Fruit fly (Drosophila melanogaster) whole organism, embryonic: ENCODE results near the gene CG33791.

Experiments
- Adf1 ChIP-seq: fragments of 200-800 bp; sonication (Bioruptor generic); IDR thresholded peaks from 2 replicates; pipeline ENCODE4 v1.3.6; 2022; ENCODE audit warnings: missing biosample characterization, missing genetic modification characterization
- Bgb ChIP-seq: fragments of 200-800 bp; sonication (Bioruptor generic); IDR thresholded peaks from 2 replicates; pipeline ENCODE4 v1.3.6; 2022; ENCODE audit warnings: missing biosample characterization, missing genetic modification characterization; ENCODE audit not compliant: partially characterized antibody
- CG11247 ChIP-seq: fragments of 200-800 bp; sonication (Bioruptor generic); IDR thresholded peaks from 2 replicates; pipeline ENCODE4 v1.3.6; 2022; ENCODE audit warnings: missing biosample characterization, missing genetic modification characterization
- CG12391 ChIP-seq: fragments of 200-800 bp; sonication (Bioruptor generic); optimal IDR thresholded peaks from 3 replicates; lab custom pipeline; 2018; ENCODE audit warnings: missing biosample characterization, mild to moderate bottlenecking, missing genetic modification characterization, moderate library complexity
- CG13296 ChIP-seq: fragments of 200-800 bp; sonication (Bioruptor generic); optimal IDR thresholded peaks from 3 replicates; lab custom pipeline; 2018; ENCODE audit warnings: missing biosample characterization, mild to moderate bottlenecking, missing genetic modification characterization
- CG13424 ChIP-seq: fragments of 200-800 bp; sonication (Bioruptor generic); optimal IDR thresholded peaks from 2 replicates; lab custom pipeline; 2019; ENCODE audit warnings: missing biosample characterization, mild to moderate bottlenecking, missing genetic modification characterization, moderate library complexity
- CG13624 ChIP-seq: fragments of 200-800 bp; sonication (Bioruptor generic); optimal IDR thresholded peaks from 2 replicates; lab custom pipeline; 2016; ENCODE audit warnings: missing biosample characterization, missing genetic modification characterization
- CG13775 ChIP-seq: fragments of 200-800 bp; sonication (Bioruptor generic); optimal IDR thresholded peaks from 3 replicates; lab custom pipeline; 2017; ENCODE audit warnings: missing biosample characterization, mild to moderate bottlenecking, missing genetic modification characterization
- CG14014 ChIP-seq: fragments of 200-800 bp; sonication (Bioruptor generic); IDR thresholded peaks from 2 replicates; pipeline ENCODE4 v1.3.6; 2022; ENCODE audit warnings: missing biosample characterization, missing genetic modification characterization
- CG14050 ChIP-seq: fragments of 200-800 bp; sonication (Bioruptor generic); IDR thresholded peaks from 3 replicates; pipeline ENCODE4 v1.3.6; 2022; ENCODE audit warnings: missing biosample characterization, missing genetic modification characterization
- CG1602 ChIP-seq: fragments of 200-800 bp; sonication (Bioruptor generic); optimal IDR thresholded peaks from 3 replicates; lab custom pipeline; 2016; ENCODE audit warnings: missing biosample characterization, missing genetic modification characterization
- CG1603 ChIP-seq: fragments of 200-800 bp; sonication (Bioruptor generic); optimal IDR thresholded peaks from 2 replicates; lab custom pipeline; 2019; ENCODE audit warnings: missing biosample characterization, mild to moderate bottlenecking, missing genetic modification characterization, moderate library complexity
- CG17568 ChIP-seq: fragments of 200-800 bp; sonication (Bioruptor generic); optimal IDR thresholded peaks from 2 replicates; lab custom pipeline; 2018; ENCODE audit warnings: missing biosample characterization, mild to moderate bottlenecking, missing genetic modification characterization, moderate library complexity
- CG2199 ChIP-seq: fragments of 200-800 bp; sonication (Bioruptor generic); IDR thresholded peaks from 3 replicates; pipeline ENCODE4 v1.3.6; 2022; ENCODE audit warnings: missing biosample characterization, missing genetic modification characterization
- CG32767 ChIP-seq: fragments of 200-800 bp; sonication (Bioruptor generic); IDR thresholded peaks from 2 replicates; pipeline ENCODE4 v1.3.6; 2022; ENCODE audit warnings: missing biosample characterization, missing genetic modification characterization
- CG3281 ChIP-seq: fragments of 200-800 bp; sonication (Bioruptor generic); optimal IDR thresholded peaks from 3 replicates; lab custom pipeline; 2017; ENCODE audit warnings: missing biosample characterization, mild to moderate bottlenecking, missing genetic modification characterization
- CG34422 ChIP-seq: fragments of 200-800 bp; sonication (Bioruptor generic); IDR thresholded peaks from 3 replicates; pipeline ENCODE4 v1.3.6; 2022; ENCODE audit warnings: missing biosample characterization, missing genetic modification characterization
- CG5245 ChIP-seq: fragments of 200-800 bp; sonication (Bioruptor generic); optimal IDR thresholded peaks from 3 replicates; lab custom pipeline; 2016; ENCODE audit warnings: missing biosample characterization, missing genetic modification characterization
- CG6654 ChIP-seq: fragments of 200-800 bp; sonication (Bioruptor generic); optimal IDR thresholded peaks from 2 replicates; lab custom pipeline; 2017; ENCODE audit warnings: missing biosample characterization, mild to moderate bottlenecking, missing genetic modification characterization
- CG7357 ChIP-seq: fragments of 200-800 bp; sonication (Bioruptor generic); IDR thresholded peaks from 3 replicates; pipeline ENCODE4 v1.3.6; 2022; ENCODE audit warnings: missing biosample characterization, missing genetic modification characterization
- CrebB ChIP-seq: fragments of 200-800 bp; sonication (Bioruptor generic); optimal IDR thresholded peaks from 3 replicates; lab custom pipeline; 2018; ENCODE audit warnings: missing biosample characterization, mild to moderate bottlenecking, missing genetic modification characterization
- Dbx ChIP-seq: fragments of 200-800 bp; sonication (Bioruptor generic); IDR thresholded peaks from 3 replicates; pipeline ENCODE4 v1.3.6; 2022; ENCODE audit warnings: missing biosample characterization, missing genetic modification characterization
- Dip3 ChIP-seq: fragments of 200-800 bp; sonication (Bioruptor generic); optimal IDR thresholded peaks from 3 replicates; lab custom pipeline; 2016; ENCODE audit warnings: missing biosample characterization, missing genetic modification characterization
- Doc2 ChIP-seq: fragments of 200-800 bp; sonication (Bioruptor generic); IDR thresholded peaks from 2 replicates; pipeline ENCODE4 v1.3.6; 2022; ENCODE audit warnings: missing biosample characterization, missing genetic modification characterization
- E2f2 ChIP-seq: fragments of 200-800 bp; sonication (Bioruptor generic); IDR thresholded peaks from 2 replicates; pipeline ENCODE4 v1.3.6; 2022; ENCODE audit warnings: missing biosample characterization, missing genetic modification characterization
- Hr3 ChIP-seq: fragments of 200-800 bp; sonication (Bioruptor generic); optimal IDR thresholded peaks from 3 replicates; lab custom pipeline; 2016; ENCODE audit warnings: missing biosample characterization, missing genetic modification characterization
- Hr78 ChIP-seq, 2 experiments: fragments of 200-800 bp in 1 of 2; fragments of >200 bp in 1 of 2; sonication (Bioruptor generic) in 1 of 2; optimal IDR thresholded peaks; 2 replicates each; lab custom pipeline; 2017 to 2019; ENCODE audit warnings: missing biosample characterization in 2 of 2, missing genetic modification characterization in 2 of 2, mild to moderate bottlenecking in 1 of 2, moderate library complexity in 1 of 2
- Mes4 ChIP-seq: fragments of 200-800 bp; sonication (Bioruptor generic); optimal IDR thresholded peaks from 2 replicates; lab custom pipeline; 2016; ENCODE audit warnings: missing biosample characterization, missing genetic modification characterization
- Mrtf ChIP-seq: fragments of 200-800 bp; sonication (Bioruptor generic); IDR thresholded peaks from 3 replicates; pipeline ENCODE4 v1.3.6; 2022; ENCODE audit warnings: missing biosample characterization, missing genetic modification characterization
- Optix ChIP-seq: fragments of 200-800 bp; sonication (Bioruptor generic); IDR thresholded peaks from 3 replicates; pipeline ENCODE4 v1.3.6; 2022; ENCODE audit warnings: missing biosample characterization, missing genetic modification characterization
- Sox102F ChIP-seq: fragments of 200-800 bp; sonication (Bioruptor generic); optimal IDR thresholded peaks from 2 replicates; lab custom pipeline; 2018; ENCODE audit warnings: missing biosample characterization, mild to moderate bottlenecking, missing genetic modification characterization, moderate library complexity
- amos ChIP-seq: fragments of 200-800 bp; sonication (Bioruptor generic); IDR thresholded peaks from 2 replicates; pipeline ENCODE4 v1.3.6; 2022; ENCODE audit warnings: missing biosample characterization, missing genetic modification characterization; ENCODE audit not compliant: partially characterized antibody
- az2 ChIP-seq: fragments of 200-800 bp; sonication (Bioruptor generic); optimal IDR thresholded peaks from 3 replicates; lab custom pipeline; 2016; ENCODE audit warnings: missing biosample characterization, missing genetic modification characterization
- bsh ChIP-seq, 2 experiments: fragments of 200-800 bp; sonication (Bioruptor generic); optimal IDR thresholded peaks; 2 replicates each; lab custom pipeline; 2017 to 2018; ENCODE audit warnings: mild to moderate bottlenecking in 2 of 2, missing biosample characterization in 2 of 2, missing genetic modification characterization in 2 of 2, moderate library complexity in 1 of 2
- cad ChIP-seq: fragments of >200 bp; optimal IDR thresholded peaks from 2 replicates; lab custom pipeline; 2017; ENCODE audit warnings: missing biosample characterization, missing genetic modification characterization
- cas ChIP-seq: fragments of 200-800 bp; sonication (Bioruptor generic); IDR thresholded peaks from 2 replicates; pipeline ENCODE4 v1.3.6; 2022; ENCODE audit warnings: missing biosample characterization, missing genetic modification characterization
- en ChIP-seq: fragments of 200-800 bp; sonication (Bioruptor generic); optimal IDR thresholded peaks from 2 replicates; lab custom pipeline; 2016; ENCODE audit warnings: missing biosample characterization, missing genetic modification characterization
- fru ChIP-seq: fragments of >200 bp; optimal IDR thresholded peaks from 2 replicates; lab custom pipeline; 2017
- gt ChIP-seq: fragments of 200-800 bp; sonication (Bioruptor generic); IDR thresholded peaks from 2 replicates; pipeline ENCODE4 v1.3.6; 2022; ENCODE audit warnings: missing biosample characterization, missing genetic modification characterization
- hkb ChIP-seq, 2 experiments: fragments of 200-800 bp in 1 of 2; fragments of >200 bp in 1 of 2; sonication (Bioruptor generic) in 1 of 2; IDR thresholded peaks in 1 of 2; optimal IDR thresholded peaks in 1 of 2; 2 replicates each; pipeline versions ENCODE4 v1.3.6 to Lab custom; 2017 to 2022; ENCODE audit warnings: missing biosample characterization in 1 of 2, missing genetic modification characterization in 1 of 2
- kay ChIP-seq: fragments of 200-800 bp; sonication (Bioruptor generic); optimal IDR thresholded peaks from 2 replicates; lab custom pipeline; 2016; ENCODE audit warnings: missing biosample characterization, missing genetic modification characterization
- lab ChIP-seq: fragments of 200-800 bp; sonication (Bioruptor generic); optimal IDR thresholded peaks from 3 replicates; lab custom pipeline; 2017; ENCODE audit warnings: missing biosample characterization, missing genetic modification characterization, mild to moderate bottlenecking, moderate library complexity, missing genetic modification reagents
- lmd ChIP-seq: fragments of 200-800 bp; sonication (Bioruptor generic); IDR thresholded peaks from 2 replicates; pipeline ENCODE4 v1.3.6; 2022; ENCODE audit warnings: missing biosample characterization, missing genetic modification characterization
- lov ChIP-seq, 2 experiments: fragments of 200-800 bp in 1 of 2; fragments of >200 bp in 1 of 2; sonication (Bioruptor generic) in 1 of 2; IDR thresholded peaks in 1 of 2; optimal IDR thresholded peaks in 1 of 2; 2 replicates in 1 of 2; 3 replicates in 1 of 2; pipeline versions ENCODE4 v1.3.6 to Lab custom; 2017 to 2022; ENCODE audit warnings: missing biosample characterization in 1 of 2, missing genetic modification characterization in 1 of 2
- nerfin-2 ChIP-seq: fragments of 200-800 bp; sonication (Bioruptor generic); IDR thresholded peaks from 2 replicates; pipeline ENCODE4 v1.3.6; 2022; ENCODE audit warnings: missing biosample characterization, missing genetic modification characterization; ENCODE audit not compliant: partially characterized antibody
- onecut ChIP-seq: fragments of 200-800 bp; sonication (Bioruptor generic); IDR thresholded peaks from 2 replicates; pipeline ENCODE4 v1.3.6; 2022; ENCODE audit warnings: missing biosample characterization, missing genetic modification characterization
- pum ChIP-seq: fragments of 200-800 bp; sonication (Bioruptor generic); optimal IDR thresholded peaks from 2 replicates; lab custom pipeline; 2016; ENCODE audit warnings: missing biosample characterization, missing genetic modification characterization
- pzg ChIP-seq: fragments of 200-800 bp; sonication (Bioruptor generic); optimal IDR thresholded peaks from 3 replicates; lab custom pipeline; 2018; ENCODE audit warnings: missing biosample characterization, mild to moderate bottlenecking, missing genetic modification characterization, moderate library complexity
- slp2 ChIP-seq: fragments of 200-800 bp; sonication (Bioruptor generic); optimal IDR thresholded peaks from 2 replicates; lab custom pipeline; 2016; ENCODE audit warnings: missing biosample characterization, missing genetic modification characterization
- zen2 ChIP-seq: fragments of 200-800 bp; sonication (Bioruptor generic); IDR thresholded peaks from 3 replicates; pipeline ENCODE4 v1.3.6; 2022; ENCODE audit warnings: missing biosample characterization, missing genetic modification characterization; ENCODE audit not compliant: partially characterized antibody

Gene CG33791

dm6 chr3L:1584003-1584402, 18.8 kb upstream of the CG33791 start (continued):
- peak; percentile 61 for TF ChIP-seq slp2 (GFP tag; lab: Kevin White, UChicago)
- TF ChIP-seq lov (optimal IDR thresholded peaks at IDR 0.05; lab: Kevin White, UChicago) = no peak
- TF ChIP-seq lov (GFP tag; IDR thresholded peaks at IDR 0.05; lab: Robert Waterston, UW) = 0 out of 3 replicates have a peak, but pooled peaks have one; percentile 69
- 0 out of 2 replicates have a peak, but pooled peaks have one; percentile 42 for TF ChIP-seq CG11247 (GFP tag; lab: Robert Waterston, UW)
- no peak for TF ChIP-seq fru (lab: Kevin White, UChicago)
- TF ChIP-seq CG6654 (GFP tag; lab: Kevin White, UChicago) = no peak
- peak; percentile 46 to 86 for TF ChIP-seq bsh (GFP tag; optimal IDR thresholded peaks at IDR 0.05; lab: Kevin White, UChicago)
- TF ChIP-seq CG7357 (GFP tag; lab: Robert Waterston, UW) = 0 out of 3 replicates have a peak, but pooled peaks have one; percentile 51
- peak; percentile 55 for TF ChIP-seq CG13624 (GFP tag; lab: Kevin White, UChicago)
- TF ChIP-seq az2 (GFP tag; lab: Kevin White, UChicago) = peak; percentile 65
- TF ChIP-seq CG32767 (GFP tag; lab: Robert Waterston, UW) = 0 out of 2 replicates have a peak, but pooled peaks have one; percentile 14
- peak; percentile 65; the same call in 2 of the 3 replicates for TF ChIP-seq CG34422 (GFP tag; lab: Robert Waterston, UW)
- TF ChIP-seq nerfin-2 (GFP tag; lab: Robert Waterston, UW) = no peak
- peak; percentile 25 for TF ChIP-seq kay
- TF ChIP-seq CG13775 (GFP tag; lab: Kevin White, UChicago) = peak; percentile 38
- TF ChIP-seq lmd (GFP tag; lab: Robert Waterston, UW) = peak; percentile 61
- TF ChIP-seq CG14014 (GFP tag; lab: Robert Waterston, UW) = peak; percentile 48; the same call in 1 of the 2 replicates
- peak; percentile 25 for TF ChIP-seq Dip3 (GFP tag; lab: Kevin White, UChicago)
- peak; percentile 84 for TF ChIP-seq CG1603
- TF ChIP-seq Hr3 (GFP tag; lab: Kevin White, UChicago) = peak; percentile 63
- no peak for TF ChIP-seq lab (GFP tag; lab: Kevin White, UChicago)
- no peak for TF ChIP-seq onecut
- TF ChIP-seq CG2199 (GFP tag; lab: Robert Waterston, UW) = no peak
- TF ChIP-seq en (GFP tag; lab: Kevin White, UChicago) = peak; percentile 18
- no peak for TF ChIP-seq CG5245
- TF ChIP-seq Doc2 = no peak
- TF ChIP-seq Bgb = no peak
- no peak for TF ChIP-seq pzg (GFP tag; lab: Kevin White, UChicago)
- peak; percentile 56 for TF ChIP-seq CG17568 (GFP tag; lab: Kevin White, UChicago)
- TF ChIP-seq zen2 = no peak
- peak; percentile 66 for TF ChIP-seq CG1602 (GFP tag; lab: Kevin White, UChicago)
- peak; percentile 64; the same call in 2 of the 3 replicates for TF ChIP-seq CG14050 (GFP tag; lab: Robert Waterston, UW)
- TF ChIP-seq Mrtf (GFP tag; lab: Robert Waterston, UW) = 0 out of 3 replicates have a peak, but pooled peaks have one; percentile 56
- peak; percentile 51 for TF ChIP-seq Mes4
- no peak for TF ChIP-seq Adf1
- no peak for TF ChIP-seq cad (GFP tag; lab: Kevin White, UChicago)
- TF ChIP-seq cas (GFP tag; lab: Robert Waterston, UW) = no peak
- TF ChIP-seq Sox102F = peak; percentile 82
- peak; percentile 78 for TF ChIP-seq CG12391 (tag; lab: Kevin White, UChicago)
- no peak for TF ChIP-seq CG3281 (GFP tag; lab: Kevin White, UChicago)
- peak; percentile 27; the same call in 1 of the 2 replicates for TF ChIP-seq gt (GFP tag; lab: Robert Waterston, UW)
- peak; percentile 12 for TF ChIP-seq CrebB (tag; lab: Kevin White, UChicago)
- TF ChIP-seq E2f2 (GFP tag; lab: Robert Waterston, UW) = no peak
- no peak for TF ChIP-seq Dbx
- peak; percentile 46 for TF ChIP-seq pum (GFP tag; lab: Kevin White, UChicago)
- TF ChIP-seq Optix (GFP tag; lab: Robert Waterston, UW) = peak; percentile 65; the same call in 2 of the 3 replicates
- TF ChIP-seq hkb (optimal IDR thresholded peaks at IDR 0.05; lab: Kevin White, UChicago) = no peak
- no peak for TF ChIP-seq hkb (GFP tag; IDR thresholded peaks at IDR 0.05; lab: Robert Waterston, UW)
- peak; percentile 46 for TF ChIP-seq CG13424 (tag; lab: Kevin White, UChicago)
- TF ChIP-seq CG13296 (GFP tag; lab: Kevin White, UChicago) = no peak
- TF ChIP-seq amos (GFP tag; lab: Robert Waterston, UW) = no peak
- TF ChIP-seq Hr78 (GFP tag; optimal IDR thresholded peaks at IDR 0.05; lab: Kevin White, UChicago) = peak in 1 of 2 experiments; percentile 10
